Worm (Caenorhabditis elegans) whole organism, L3 larva: ENCODE data around the gene C52B9.8.

Source experiments
- ceh-28 ChIP-seq: fragments of 150-350 bp; optimal IDR thresholded peaks from 2 replicates; lab custom pipeline; 2014; ENCODE audit warnings: missing biosample characterization, missing genetic modification reagents, missing genetic modification characterization
- elt-3 ChIP-seq, 3 experiments: fragments of 150-350 bp in 1 of 3; sonication (generic microtip) in 2 of 3; optimal IDR thresholded peaks; 2 replicates in 2 of 3; 4 replicates in 1 of 3; lab custom pipeline; 2014 to 2017; ENCODE audit warnings: missing biosample characterization in 3 of 3, missing genetic modification characterization in 3 of 3
- eor-1 ChIP-seq, 2 experiments: fragments of 150-350 bp; optimal IDR thresholded peaks; 2 replicates each; lab custom pipeline; 2014 to 2018; ENCODE audit warnings: missing biosample characterization in 2 of 2, missing genetic modification characterization in 2 of 2
- fkh-10 ChIP-seq: sonication (generic microtip); optimal IDR thresholded peaks from 2 replicates; lab custom pipeline; 2017; ENCODE audit warnings: missing biosample characterization, missing genetic modification reagents, missing genetic modification characterization
- fos-1 ChIP-seq: fragments of 150-350 bp; optimal IDR thresholded peaks from 2 replicates; lab custom pipeline; 2014; ENCODE audit warnings: missing biosample characterization, missing genetic modification characterization
- lin-15B ChIP-seq: fragments of 150-350 bp; optimal IDR thresholded peaks from 2 replicates; lab custom pipeline; 2014; ENCODE audit warnings: missing biosample characterization, missing genetic modification characterization
- mdl-1 ChIP-seq: fragments of 150-350 bp; optimal IDR thresholded peaks from 2 replicates; lab custom pipeline; 2014; ENCODE audit warnings: missing biosample characterization, missing genetic modification characterization
- nhr-12 ChIP-seq: fragments of 150-350 bp; optimal IDR thresholded peaks from 2 replicates; lab custom pipeline; 2014; ENCODE audit warnings: missing biosample characterization, missing genetic modification characterization
- nhr-237 ChIP-seq: fragments of 150-350 bp; optimal IDR thresholded peaks from 2 replicates; lab custom pipeline; 2014; ENCODE audit warnings: missing biosample characterization, missing genetic modification characterization
- nhr-28 ChIP-seq: fragments of 150-350 bp; optimal IDR thresholded peaks from 2 replicates; lab custom pipeline; 2014; ENCODE audit warnings: missing biosample characterization, missing genetic modification characterization
- pqm-1 ChIP-seq: fragments of 150-350 bp; optimal IDR thresholded peaks from 2 replicates; lab custom pipeline; 2017; ENCODE audit warnings: missing biosample characterization, missing genetic modification characterization, inconsistent platforms
- snpc-4 ChIP-seq: fragments of 150-350 bp; optimal IDR thresholded peaks from 2 replicates; lab custom pipeline; 2014; ENCODE audit warnings: missing biosample characterization, missing genetic modification characterization
- unc-39 ChIP-seq: sonication (generic microtip); optimal IDR thresholded peaks from 4 replicates; lab custom pipeline; 2017; ENCODE audit warnings: missing biosample characterization, missing genetic modification characterization

DNA sequence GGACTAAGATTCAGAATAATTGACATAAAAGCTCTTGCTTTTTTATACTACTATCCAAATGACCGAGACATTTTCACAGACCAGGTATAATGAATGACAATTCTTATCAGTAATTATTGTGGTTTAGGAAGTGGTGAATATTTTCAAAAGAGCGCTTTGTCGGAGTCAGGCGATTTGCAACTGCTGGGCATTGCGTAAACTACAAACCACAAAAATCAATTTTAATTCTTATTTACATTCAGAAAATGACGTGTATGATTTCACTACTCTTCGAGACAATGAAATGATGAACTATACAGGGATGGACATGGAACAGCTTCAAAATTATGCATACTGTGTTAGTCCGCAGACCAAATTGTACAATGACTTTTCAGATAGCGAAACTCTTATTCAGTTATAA lies 27.1 kb downstream of the C52B9.8 start:
- no peak for TF ChIP-seq eor-1 (tag; optimal IDR thresholded peaks at IDR 0.05; lab: Kevin White, UChicago)
- no peak for TF ChIP-seq ceh-28
- TF ChIP-seq snpc-4 (tag; lab: Kevin White, UChicago) = no peak
- TF ChIP-seq fkh-10 = no peak
- no peak for TF ChIP-seq lin-15B
- TF ChIP-seq pqm-1 (tag; lab: Kevin White, UChicago) = peak; percentile 89
- no peak for TF ChIP-seq unc-39 (tag; lab: Kevin White, UChicago)
- TF ChIP-seq fos-1 (tag; lab: Kevin White, UChicago) = no peak
- TF ChIP-seq nhr-237 (tag; lab: Kevin White, UChicago) = no peak
- no peak for TF ChIP-seq nhr-12 (tag; lab: Kevin White, UChicago)
- TF ChIP-seq elt-3 (tag; optimal IDR thresholded peaks at IDR 0.05; lab: Kevin White, UChicago) = no peak
- no peak for TF ChIP-seq nhr-28
- no peak for TF ChIP-seq mdl-1 (tag; lab: Kevin White, UChicago)
